Worm (Caenorhabditis elegans) whole organism, L4 larva: Measurements from ENCODE around the gene R193.2.
"Not testable (repeated sequence)": the region's sequence is repeated elsewhere in the genome, so short reads cannot be mapped to it uniquely, and the experiment has no call there.

Experiments
- F10B5.3 ChIP-seq: sonication (generic microtip); optimal IDR thresholded peaks from 2 replicates; lab custom pipeline; 2016; ENCODE audit warnings: mild to moderate bottlenecking, missing genetic modification characterization, missing compliant biosample characterization
- F37D6.2 ChIP-seq: sonication (generic microtip); optimal IDR thresholded peaks from 2 replicates; lab custom pipeline; 2016; ENCODE audit warnings: mild to moderate bottlenecking, missing genetic modification characterization, missing compliant biosample characterization
- R02D3.7 ChIP-seq: fragments of 150-350 bp; sonication (generic microtip); optimal IDR thresholded peaks from 3 replicates; lab custom pipeline; 2014; ENCODE audit warnings: missing biosample characterization, missing genetic modification characterization
- T20F7.1 ChIP-seq: fragments of 200-800 bp; sonication (Bioruptor generic); optimal IDR thresholded peaks from 2 replicates; lab custom pipeline; 2018; ENCODE audit warnings: mild to moderate bottlenecking, missing genetic modification characterization, missing compliant biosample characterization
- Y105C5A.15 ChIP-seq: fragments of 200-800 bp; sonication (Bioruptor generic); IDR thresholded peaks from 2 replicates; pipeline ENCODE4 v1.3.6; 2022; ENCODE audit warnings: missing genetic modification characterization, missing compliant biosample characterization
- Y48G9A.11 ChIP-seq: fragments of 200-800 bp; sonication (Bioruptor generic); IDR thresholded peaks from 2 replicates; pipeline ENCODE4 v1.3.6; 2022; ENCODE audit warnings: missing genetic modification reagents, missing genetic modification characterization, missing compliant biosample characterization
- ZK337.2 ChIP-seq: fragments of 200-800 bp; sonication (Bioruptor generic); IDR thresholded peaks from 2 replicates; pipeline ENCODE4 v1.3.6; 2022; ENCODE audit warnings: missing genetic modification reagents, missing genetic modification characterization, missing compliant biosample characterization
- arid-1 ChIP-seq: fragments of 200-800 bp; sonication (Bioruptor generic); conservative IDR thresholded peaks from 2 replicates; pipeline ENCODE4 v1.3.6; 2022; ENCODE audit warnings: missing genetic modification reagents, missing genetic modification characterization, missing compliant biosample characterization
- ceh-32 ChIP-seq: sonication (generic microtip); optimal IDR thresholded peaks from 2 replicates; lab custom pipeline; 2016; ENCODE audit warnings: mild to moderate bottlenecking, missing genetic modification characterization, missing compliant biosample characterization; ENCODE audit not compliant: poor library complexity
- ceh-82 ChIP-seq: sonication (generic microtip); optimal IDR thresholded peaks from 2 replicates; lab custom pipeline; 2017; ENCODE audit warnings: missing biosample characterization, missing genetic modification characterization
- ctbp-1 ChIP-seq: fragments of 200-800 bp; sonication (Bioruptor generic); IDR thresholded peaks from 2 replicates; pipeline ENCODE4 v1.3.6; 2022; ENCODE audit warnings: missing genetic modification reagents, missing genetic modification characterization, missing compliant biosample characterization
- daf-16 ChIP-seq, 3 experiments: sonication (generic microtip); optimal IDR thresholded peaks; 2 replicates each; lab custom pipeline; 2016 to 2017; ENCODE audit warnings: missing genetic modification characterization in 3 of 3, missing genetic modification reagents in 3 of 3, mild to moderate bottlenecking in 2 of 3, missing compliant biosample characterization in 2 of 3, missing biosample characterization in 1 of 3, moderate library complexity in 1 of 3
- daf-19 ChIP-seq: fragments of 200-800 bp; sonication (Bioruptor generic); conservative IDR thresholded peaks from 2 replicates; pipeline ENCODE4 v1.3.6; 2022; ENCODE audit warnings: missing genetic modification characterization, missing compliant biosample characterization
- daf-8 ChIP-seq: fragments of 200-800 bp; sonication (Bioruptor generic); IDR thresholded peaks from 2 replicates; pipeline ENCODE4 v1.3.6; 2022; ENCODE audit warnings: missing genetic modification characterization, missing compliant biosample characterization
- dmd-6 ChIP-seq: fragments of 200-800 bp; sonication (Bioruptor generic); IDR thresholded peaks from 2 replicates; pipeline ENCODE4 v1.3.6; 2022; ENCODE audit warnings: missing genetic modification reagents, missing genetic modification characterization, missing compliant biosample characterization
- dmd-8 ChIP-seq: fragments of 200-800 bp; sonication (Bioruptor generic); IDR thresholded peaks from 2 replicates; pipeline ENCODE4 v1.3.6; 2022; ENCODE audit warnings: missing genetic modification characterization, missing compliant biosample characterization
- dmd-9 ChIP-seq: fragments of 200-800 bp; sonication (Bioruptor generic); IDR thresholded peaks from 2 replicates; pipeline ENCODE4 v1.3.6; 2022; ENCODE audit warnings: missing genetic modification reagents, missing genetic modification characterization, missing compliant biosample characterization
- dve-1 ChIP-seq: sonication (generic microtip); optimal IDR thresholded peaks from 2 replicates; lab custom pipeline; 2017; ENCODE audit warnings: antibody characterized with exemption, mild to moderate bottlenecking, missing genetic modification characterization, missing compliant biosample characterization; ENCODE audit not compliant: insufficient read depth
- lim-7 ChIP-seq: fragments of 200-800 bp; sonication (Bioruptor generic); IDR thresholded peaks from 2 replicates; pipeline ENCODE4 v1.3.6; 2022; ENCODE audit warnings: missing genetic modification characterization, missing compliant biosample characterization
- lin-1 ChIP-seq: fragments of 200-800 bp; sonication (Bioruptor generic); IDR thresholded peaks from 2 replicates; pipeline ENCODE4 v1.3.6; 2022; ENCODE audit warnings: missing genetic modification reagents, missing genetic modification characterization, missing compliant biosample characterization
- lin-38 ChIP-seq: fragments of 200-800 bp; sonication (Bioruptor generic); IDR thresholded peaks from 2 replicates; pipeline ENCODE4 v1.3.6; 2022; ENCODE audit warnings: missing genetic modification reagents, missing genetic modification characterization, missing compliant biosample characterization
- lir-3 ChIP-seq: sonication (generic microtip); optimal IDR thresholded peaks from 2 replicates; lab custom pipeline; 2016; ENCODE audit warnings: mild to moderate bottlenecking, missing genetic modification characterization, missing compliant biosample characterization
- mdt-29 ChIP-seq: fragments of 200-800 bp; sonication (Bioruptor generic); IDR thresholded peaks from 2 replicates; pipeline ENCODE4 v1.3.6; 2022; ENCODE audit warnings: missing genetic modification reagents, missing genetic modification characterization, missing compliant biosample characterization
- mep-1 ChIP-seq: fragments of 150-350 bp; sonication (generic microtip); optimal IDR thresholded peaks from 3 replicates; lab custom pipeline; 2014; ENCODE audit warnings: missing biosample characterization, missing genetic modification characterization
- nhr-102 ChIP-seq: sonication (generic microtip); optimal IDR thresholded peaks from 2 replicates; lab custom pipeline; 2016; ENCODE audit warnings: mild to moderate bottlenecking, missing genetic modification characterization, moderate library complexity, missing compliant biosample characterization
- nhr-28 ChIP-seq: fragments of 150-350 bp; optimal IDR thresholded peaks from 2 replicates; lab custom pipeline; 2014; ENCODE audit warnings: missing biosample characterization, missing genetic modification characterization
- nhr-41 ChIP-seq: fragments of 200-800 bp; sonication (Bioruptor generic); IDR thresholded peaks from 2 replicates; pipeline ENCODE4 v1.3.6; 2022; ENCODE audit warnings: missing genetic modification reagents, missing genetic modification characterization, missing compliant biosample characterization
- nhr-6 ChIP-seq: fragments of 150-350 bp; optimal IDR thresholded peaks from 2 replicates; lab custom pipeline; 2014; ENCODE audit warnings: missing biosample characterization, missing genetic modification characterization
- nhr-76 ChIP-seq: fragments of 150-350 bp; optimal IDR thresholded peaks from 2 replicates; lab custom pipeline; 2014; ENCODE audit warnings: missing biosample characterization, missing genetic modification characterization
- nhr-77 ChIP-seq: fragments of 150-350 bp; optimal IDR thresholded peaks from 2 replicates; lab custom pipeline; 2014; ENCODE audit warnings: missing biosample characterization, missing genetic modification characterization
- php-3 ChIP-seq: fragments of 200-800 bp; sonication (Bioruptor generic); IDR thresholded peaks from 2 replicates; pipeline ENCODE4 v1.3.6; 2022; ENCODE audit warnings: missing genetic modification reagents, missing genetic modification characterization, missing compliant biosample characterization
- pqm-1 ChIP-seq: sonication (generic microtip); optimal IDR thresholded peaks from 2 replicates; lab custom pipeline; 2017; ENCODE audit warnings: missing biosample characterization, missing genetic modification characterization
- saeg-2 ChIP-seq: fragments of 200-800 bp; sonication (Bioruptor generic); IDR thresholded peaks from 2 replicates; pipeline ENCODE4 v1.3.6; 2022; ENCODE audit warnings: missing genetic modification reagents, missing genetic modification characterization, missing compliant biosample characterization
- sdz-12 ChIP-seq: fragments of 200-800 bp; sonication (Bioruptor generic); optimal IDR thresholded peaks from 2 replicates; lab custom pipeline; 2018; ENCODE audit warnings: mild to moderate bottlenecking, missing genetic modification characterization, missing compliant biosample characterization
- spr-3 ChIP-seq: fragments of 200-800 bp; sonication (Bioruptor generic); optimal IDR thresholded peaks from 2 replicates; lab custom pipeline; 2018; ENCODE audit warnings: mild to moderate bottlenecking, missing genetic modification characterization, missing compliant biosample characterization
- unc-130 ChIP-seq: sonication (generic microtip); optimal IDR thresholded peaks from 2 replicates; lab custom pipeline; 2016; ENCODE audit warnings: missing genetic modification reagents, missing genetic modification characterization, missing compliant biosample characterization
- unc-39 ChIP-seq: sonication (generic microtip); optimal IDR thresholded peaks from 2 replicates; lab custom pipeline; 2017; ENCODE audit warnings: missing biosample characterization, missing genetic modification characterization
- unc-62 ChIP-seq, 3 experiments: fragments of 150-350 bp in 1 of 3; sonication (generic microtip); optimal IDR thresholded peaks in 2 of 3; peaks in 1 of 3; 1 replicate in 1 of 3; 2 replicates in 2 of 3; lab custom pipeline; 2014 to 2017; ENCODE audit warnings: missing biosample characterization in 3 of 3, missing genetic modification characterization in 3 of 3, missing genetic modification reagents in 3 of 3, missing genotype in 1 of 3
- zfp-2 ChIP-seq: sonication (generic microtip); optimal IDR thresholded peaks from 2 replicates; lab custom pipeline; 2016; ENCODE audit warnings: mild to moderate bottlenecking, missing genetic modification characterization, missing compliant biosample characterization
- zip-11 ChIP-seq: fragments of 200-800 bp; sonication (Bioruptor generic); IDR thresholded peaks from 2 replicates; pipeline ENCODE4 v1.3.6; 2022; ENCODE audit warnings: missing genetic modification characterization, missing compliant biosample characterization
- ztf-11 ChIP-seq: fragments of 150-350 bp; optimal IDR thresholded peaks from 2 replicates; lab custom pipeline; 2014; ENCODE audit warnings: missing biosample characterization, missing genetic modification characterization
- ztf-7 ChIP-seq: fragments of 150-350 bp; optimal IDR thresholded peaks from 2 replicates; lab custom pipeline; 2014; ENCODE audit warnings: missing biosample characterization, missing genetic modification characterization

R193.2 gene

DNA sequence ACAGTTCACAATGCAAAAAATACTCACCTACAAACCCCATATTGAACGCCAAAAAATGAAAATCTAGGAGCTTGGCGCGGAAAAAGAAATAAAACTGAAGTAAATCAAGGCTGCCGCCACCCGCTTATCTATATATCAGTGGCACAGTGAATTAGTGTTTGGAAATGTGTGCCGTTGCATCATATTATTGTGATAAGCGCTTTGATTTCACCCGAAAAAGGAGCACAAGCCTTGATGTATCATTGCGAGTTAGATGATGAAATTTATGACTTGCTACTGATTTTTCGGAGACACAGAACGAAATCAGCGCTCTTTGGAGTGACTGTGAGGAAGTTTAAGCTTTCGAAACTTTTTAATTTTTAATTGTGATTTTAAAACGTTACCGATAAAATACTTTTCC is at the start of gene R193.2, which contains the start of gene R193.6:
TSS of gene R193.2 (minus strand) at position 148 of the 400 bp plus-strand sequence.
TSS of gene R193.6 (plus strand) at position 350 of the 400 bp plus-strand sequence.
- TF ChIP-seq zfp-2 (tag; lab: Kevin White, UChicago), result no peak
- no peak for TF ChIP-seq nhr-102 (tag; lab: Kevin White, UChicago)
- no peak for TF ChIP-seq spr-3 (GFP tag; lab: Kevin White, UChicago)
- TF ChIP-seq php-3, result peak; percentile 43; the same call in 1 of the 2 replicates
- TF ChIP-seq ZK337.2 (GFP tag; lab: Robert Waterston, UW), result no peak
- no peak for TF ChIP-seq Y105C5A.15
- TF ChIP-seq daf-16 (GFP tag; optimal IDR thresholded peaks at IDR 0.05; lab: Kevin White, UChicago), result no peak
- TF ChIP-seq daf-16 (tag; optimal IDR thresholded peaks at IDR 0.05; lab: Kevin White, UChicago), result peak; percentile 68
- TF ChIP-seq dmd-9 (GFP tag; lab: Robert Waterston, UW), result no peak
- TF ChIP-seq daf-19 (GFP tag; lab: Robert Waterston, UW), result no peak
- TF ChIP-seq F10B5.3 (tag; lab: Kevin White, UChicago), result no peak
- no peak for TF ChIP-seq dmd-8 (GFP tag; lab: Robert Waterston, UW)
- TF ChIP-seq nhr-76 (tag; lab: Kevin White, UChicago), result no peak
- no peak for TF ChIP-seq ceh-32
- TF ChIP-seq sdz-12 (GFP tag; lab: Kevin White, UChicago), result no peak
- no peak for TF ChIP-seq arid-1 (GFP tag; lab: Robert Waterston, UW)
- no peak for TF ChIP-seq lim-7 (GFP tag; lab: Robert Waterston, UW)
- TF ChIP-seq lir-3, result no peak
- TF ChIP-seq ztf-11 (tag; lab: Kevin White, UChicago), result no peak
- TF ChIP-seq R02D3.7 (tag; lab: Kevin White, UChicago), result no peak
- no peak for TF ChIP-seq zip-11
- no peak for TF ChIP-seq daf-8
- TF ChIP-seq lin-38, result no peak
- no peak for TF ChIP-seq lin-1
- peak; percentile 63; the same call in 1 of the 2 replicates for TF ChIP-seq dmd-6 (GFP tag; lab: Robert Waterston, UW)
- TF ChIP-seq nhr-6 (tag; lab: Kevin White, UChicago), result no peak
- no peak for TF ChIP-seq saeg-2
- no peak for TF ChIP-seq nhr-41
- no peak for TF ChIP-seq T20F7.1 (GFP tag; lab: Kevin White, UChicago)
- TF ChIP-seq mep-1 (tag; lab: Kevin White, UChicago), result peak; percentile 44
- no peak for TF ChIP-seq ceh-82 (tag; lab: Kevin White, UChicago)
- TF ChIP-seq mdt-29, result no peak
- TF ChIP-seq nhr-77 (tag; lab: Kevin White, UChicago), result no peak
- peak; percentile 97 for TF ChIP-seq ztf-7 (tag; lab: Kevin White, UChicago)
- no peak for TF ChIP-seq unc-130 (GFP tag; lab: Kevin White, UChicago)
- peak; percentile 79 for TF ChIP-seq nhr-28 (tag; lab: Kevin White, UChicago)
- no peak for TF ChIP-seq F37D6.2 (tag; lab: Kevin White, UChicago)
- peak; percentile 85 for TF ChIP-seq pqm-1 (tag; lab: Kevin White, UChicago)
- TF ChIP-seq unc-39 (tag; lab: Kevin White, UChicago), result no peak
- TF ChIP-seq dve-1 (tag; lab: Kevin White, UChicago), result peak; percentile 68
- no peak for TF ChIP-seq Y48G9A.11 (GFP tag; lab: Robert Waterston, UW)
- no peak for TF ChIP-seq ctbp-1 (GFP tag; lab: Robert Waterston, UW)

DNA sequence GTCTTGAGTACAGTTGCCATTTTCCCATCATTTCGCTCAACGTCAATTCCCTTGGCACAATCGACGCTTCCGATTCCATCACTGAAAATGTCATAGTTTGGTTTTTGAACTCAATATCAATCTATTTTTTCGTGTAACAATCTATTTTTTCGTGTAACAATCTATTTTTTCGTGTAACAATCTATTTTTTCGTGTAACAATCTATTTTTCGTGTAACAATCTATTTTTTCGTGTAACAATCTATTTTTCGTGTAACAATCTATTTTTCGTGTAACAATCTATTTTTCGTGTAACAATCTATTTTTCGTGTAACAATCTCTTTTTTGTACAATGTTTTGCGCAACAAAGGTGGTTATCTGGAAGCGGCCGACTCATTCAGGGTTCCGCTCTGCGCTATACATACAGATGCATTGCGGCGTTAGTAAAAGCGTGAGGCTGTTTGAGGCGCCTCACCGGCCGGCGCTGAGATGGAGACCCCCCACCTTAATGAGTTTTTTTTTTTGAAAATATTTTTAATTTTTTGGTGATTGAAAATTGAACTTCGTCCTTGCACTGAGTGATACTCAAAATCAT is 46.9 kb upstream of the R193.2 start:
- peak in 1 of 2 experiments; percentile 73 for TF ChIP-seq unc-62 (GFP tag; optimal IDR thresholded peaks at IDR 0.05 in 1 of 2; lab: Kevin White, UChicago)
- not testable (repeated sequence) for TF ChIP-seq unc-62 (tag; optimal IDR thresholded peaks at IDR 0.05; lab: Kevin White, UChicago)
